Fruit fly (Drosophila melanogaster) S2 (cell line): Measurements from ENCODE around the gene CG9777.

Experiments
- CG8478 ChIP-seq: fragments of >200 bp; optimal IDR thresholded peaks from 2 replicates; lab custom pipeline; 2018
- CTCF ChIP-seq, 2 experiments: fragments of >200 bp; optimal IDR thresholded peaks; 2 replicates each; lab custom pipeline; 2018

dm6 chrX:16585569-16585968 lies 46.5 kb downstream of the CG9777 start:
- no peak for TF ChIP-seq CTCF (optimal IDR thresholded peaks at IDR 0.05; lab: Kevin White, UChicago)
- TF ChIP-seq CG8478 (lab: Kevin White, UChicago): no peak
